Worm (Caenorhabditis elegans): ENCODE data around the gene ire-1.
A peak's percentile ranks its signal among the peaks of the same experiment; 100 is the strongest.

ire-1 gene

DNA sequence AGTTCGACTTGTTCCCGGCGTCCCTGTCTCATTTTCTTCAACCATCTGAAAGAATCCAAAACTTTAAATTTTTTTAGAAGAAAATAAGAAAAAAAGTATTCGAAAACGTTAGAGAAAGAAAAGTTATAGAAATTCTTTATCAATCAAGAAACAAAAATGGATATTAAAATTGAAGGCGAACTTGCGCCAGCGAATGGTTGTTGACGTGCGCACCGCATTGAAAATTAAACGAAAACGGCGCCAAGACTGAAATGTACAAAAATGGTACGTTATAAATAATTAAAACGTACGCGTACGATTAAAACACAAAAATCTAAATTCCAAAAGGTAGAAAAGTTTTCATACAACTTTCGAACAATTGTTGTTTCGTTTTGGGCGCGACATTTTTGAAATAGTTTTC, 37.9 kb downstream of the ire-1 start, which contains the start of gene K02C4.3 (continued):
- TF ChIP-seq T26A5.8 (tag; optimal IDR thresholded peaks at IDR 0.05) (no peak), ztf-18 (tag; optimal IDR thresholded peaks at IDR 0.05) (peak; percentile 93), C17E4.6 (GFP tag; IDR thresholded peaks at IDR 0.05) (no peak), F55B11.4 (tag; optimal IDR thresholded peaks at IDR 0.05; ENCODE audit: borderline replicate concordance, insufficient read depth) (no peak), ama-1 (optimal IDR thresholded peaks at IDR 0.05) (no peak), ama-1 (GFP tag; optimal IDR thresholded peaks at IDR 0.05) (no peak), F49E8.2 (tag; optimal IDR thresholded peaks at IDR 0.05; ENCODE audit: insufficient read depth) (no peak), lir-1 (GFP tag; conservative IDR thresholded peaks at IDR 0.05) (no peak), tbp1 (GFP tag; optimal IDR thresholded peaks at IDR 0.05) (no peak), ccch-3 (GFP tag; optimal IDR thresholded peaks at IDR 0.05) (no peak), mel-28 (tag; optimal IDR thresholded peaks at IDR 0.05; ENCODE audit: borderline replicate concordance) (no peak), egl-44 (GFP tag; IDR thresholded peaks at IDR 0.05) (no peak), T07F8.4 (tag; optimal IDR thresholded peaks at IDR 0.05) (no peak), lsy-27 (tag; optimal IDR thresholded peaks at IDR 0.05; ENCODE audit: borderline replicate concordance, insufficient read depth) (no peak), lag-1 (GFP tag; IDR thresholded peaks at IDR 0.05) (no peak), ceh-100 (GFP tag; IDR thresholded peaks at IDR 0.05) (no peak), aptf-3 (GFP tag; IDR thresholded peaks at IDR 0.05) (no peak), dpl-1 (GFP tag; optimal IDR thresholded peaks at IDR 0.05) (peak; percentile 68)

DNA sequence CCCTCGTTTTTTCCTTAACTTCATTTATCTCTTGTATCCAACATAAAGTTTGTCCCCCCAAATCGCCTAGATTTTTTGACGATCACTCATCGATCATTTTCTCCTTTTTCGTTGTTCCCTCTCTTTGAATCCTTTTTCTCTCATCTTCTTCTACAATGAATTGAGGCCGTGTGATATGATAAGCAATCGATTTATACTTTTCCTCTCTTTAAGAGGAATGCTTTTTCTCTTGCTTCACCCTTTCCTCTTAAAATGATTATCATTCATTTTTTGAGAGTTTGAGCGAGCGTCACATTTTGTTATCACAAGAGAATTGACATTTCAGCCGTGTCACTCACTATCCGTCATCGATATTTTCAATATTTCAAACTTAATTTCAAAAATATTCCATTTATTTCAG, 46.7 kb downstream of the ire-1 start, which contains the start of gene K02C4.5:
TSS of gene K02C4.5 (plus strand) at position 395 of the 400 bp plus-strand sequence.
- TF ChIP-seq ztf-18 (tag; optimal IDR thresholded peaks at IDR 0.05) = peak; percentile 6
- TF ChIP-seq F57C9.4 (tag; optimal IDR thresholded peaks at IDR 0.05) = no peak
- no peak for TF ChIP-seq dox-1 (GFP tag; IDR thresholded peaks at IDR 0.05)
- TF ChIP-seq egl-44 (GFP tag; IDR thresholded peaks at IDR 0.05) = no peak
- TF ChIP-seq attf-5 (GFP tag; optimal IDR thresholded peaks at IDR 0.05) = peak; percentile 29
- TF ChIP-seq cebp-1 (GFP tag; IDR thresholded peaks at IDR 0.05) = no peak
- TF ChIP-seq cebp-1 (tag; optimal IDR thresholded peaks at IDR 0.05) = peak; percentile 16
- no peak for TF ChIP-seq let-526 (GFP tag; IDR thresholded peaks at IDR 0.05)
- TF ChIP-seq F55B11.4 (tag; optimal IDR thresholded peaks at IDR 0.05; ENCODE audit: borderline replicate concordance, insufficient read depth) = no peak
- TF ChIP-seq nhr-80 (tag; optimal IDR thresholded peaks at IDR 0.05) = peak; percentile 82
- TF ChIP-seq cebp-2 (GFP tag; IDR thresholded peaks at IDR 0.05) = no peak
- TF ChIP-seq zim-3 (tag; optimal IDR thresholded peaks at IDR 0.05) = no peak
- TF ChIP-seq Y67H2A.10 (GFP tag; conservative IDR thresholded peaks at IDR 0.05) = no peak
- TF ChIP-seq akir-1 (GFP tag; optimal IDR thresholded peaks at IDR 0.05) = no peak
- TF ChIP-seq let-607 (tag; optimal IDR thresholded peaks at IDR 0.05) = peak; percentile 38 to 48
- TF ChIP-seq unc-62 (GFP tag; optimal IDR thresholded peaks at IDR 0.05) = peak; percentile 64
- no peak for TF ChIP-seq hlh-26 (GFP tag; conservative IDR thresholded peaks at IDR 0.05)
- TF ChIP-seq athp-1 (tag; optimal IDR thresholded peaks at IDR 0.05) = no peak
- TF ChIP-seq B0019.2 (GFP tag; conservative IDR thresholded peaks at IDR 0.05) = no peak

DNA sequence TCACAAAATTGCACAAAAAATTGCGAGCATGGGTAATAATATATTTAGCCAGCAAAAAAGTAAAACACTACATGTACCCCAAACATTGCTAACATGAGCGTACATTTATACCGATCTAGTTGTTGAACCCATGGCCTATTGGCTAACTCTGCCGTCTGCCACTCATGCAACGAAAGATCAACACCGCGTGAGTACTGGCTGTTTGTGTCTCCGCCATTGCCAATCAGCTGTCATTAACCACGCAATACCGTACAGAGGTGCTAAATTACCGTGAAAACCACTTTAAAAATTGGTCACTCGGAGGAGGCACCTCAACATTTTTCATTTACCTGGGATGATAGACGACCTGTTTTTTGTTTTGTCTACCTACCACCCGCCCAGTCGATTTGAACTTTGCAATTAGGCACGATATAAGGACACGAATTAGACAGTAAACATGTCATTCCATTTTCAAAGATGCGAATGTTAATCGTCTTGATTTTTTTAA, 49.3 kb downstream of the ire-1 start, which contains the start of gene K02C4.2:
TSS of gene K02C4.2 (plus strand) at position 437 of the 487 bp plus-strand sequence.
- TF ChIP-seq nhr-27 (tag; optimal IDR thresholded peaks at IDR 0.05) (peak; percentile 73), dpl-1 (GFP tag; optimal IDR thresholded peaks at IDR 0.05) (peak; percentile 37), ztf-26 (tag; optimal IDR thresholded peaks at IDR 0.05) (peak; percentile 79), ccch-3 (GFP tag; optimal IDR thresholded peaks at IDR 0.05) (no peak), F10E7.11 (tag; optimal IDR thresholded peaks at IDR 0.05) (no peak), let-526 (GFP tag; IDR thresholded peaks at IDR 0.05) (peak; percentile 58; the same call in 1 of the 2 replicates), nfya-1 (tag; optimal IDR thresholded peaks at IDR 0.05; ENCODE audit: borderline replicate concordance, insufficient read depth) (no peak), nfyb-1 (GFP tag; IDR thresholded peaks at IDR 0.05) (peak; percentile 91), attf-6 (GFP tag; IDR thresholded peaks at IDR 0.05) (no peak), repo-1 (tag; optimal IDR thresholded peaks at IDR 0.05) (peak; percentile 87), bed-1 (GFP tag; IDR thresholded peaks at IDR 0.05) (no peak), B0019.2 (GFP tag; conservative IDR thresholded peaks at IDR 0.05) (0 out of 2 replicates have a peak, but pooled peaks have one; percentile 40), egl-18 (GFP tag; IDR thresholded peaks at IDR 0.05) (no peak), tbp1 (GFP tag; optimal IDR thresholded peaks at IDR 0.05) (peak; percentile 95), nfya-2 (GFP tag; IDR thresholded peaks at IDR 0.05) (no peak), akir-1 (GFP tag; optimal IDR thresholded peaks at IDR 0.05) (peak; percentile 25), ZK185.1 (tag; optimal IDR thresholded peaks at IDR 0.05; ENCODE audit: poor library complexity, severe bottlenecking) (peak; percentile 86), K12H6.12 (tag; optimal IDR thresholded peaks at IDR 0.05) (peak; percentile 73), attf-5 (GFP tag; optimal IDR thresholded peaks at IDR 0.05) (peak; percentile 72)

Data from whole organism, young adult.